Worm (Caenorhabditis elegans) whole organism, late embryonic: Measurements from ENCODE around the gene col-98.
A peak's percentile ranks its signal among the peaks of the same experiment; 100 is the strongest.

Experiments
- ceh-24 ChIP-seq: sonication (generic microtip); optimal IDR thresholded peaks from 2 replicates; lab custom pipeline; 2016; ENCODE audit warnings: mild to moderate bottlenecking, missing genetic modification characterization, missing compliant biosample characterization
- eyg-1 ChIP-seq: sonication (generic microtip); optimal IDR thresholded peaks from 2 replicates; lab custom pipeline; 2016; ENCODE audit warnings: missing genotype, missing genetic modification characterization, missing compliant biosample characterization
- hlh-13 ChIP-seq: fragments of 200-800 bp; sonication (Bioruptor generic); optimal IDR thresholded peaks from 2 replicates; lab custom pipeline; 2018; ENCODE audit warnings: mild to moderate bottlenecking, missing genetic modification characterization, missing compliant biosample characterization
- pha-4 ChIP-seq: fragments of 150-350 bp; optimal IDR thresholded peaks from 2 replicates; lab custom pipeline; 2018; ENCODE audit warnings: missing biosample characterization, missing genetic modification reagents, missing genetic modification characterization
- tbx-2 ChIP-seq: sonication (generic microtip); optimal IDR thresholded peaks from 2 replicates; lab custom pipeline; 2016; ENCODE audit warnings: missing genetic modification characterization, missing compliant biosample characterization

DNA sequence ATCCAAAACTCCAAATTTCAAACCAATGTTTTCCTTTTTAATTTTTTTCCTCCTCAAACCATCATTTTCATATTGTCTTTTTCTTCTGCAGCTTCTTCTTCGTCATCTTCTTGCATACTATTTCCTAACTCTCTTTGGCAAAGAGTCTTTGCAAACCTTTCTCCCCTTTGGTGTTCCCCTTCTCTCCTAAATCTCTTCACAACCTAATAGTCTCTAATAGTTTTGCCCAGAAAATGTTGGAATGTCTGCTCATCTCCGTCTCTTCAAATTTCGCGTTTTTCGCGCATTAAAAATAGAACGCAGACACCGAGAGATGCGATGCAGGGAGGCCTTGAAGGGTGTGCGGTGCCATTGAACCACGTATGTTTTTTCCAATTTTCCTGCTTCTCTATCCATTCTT is 16.7 kb upstream of the col-98 start, which contains the start of gene ZK1010.10:
- no peak for TF ChIP-seq eyg-1
- TF ChIP-seq pha-4 (tag; lab: Kevin White, UChicago): no peak
- peak; percentile 42 for TF ChIP-seq tbx-2 (tag; lab: Kevin White, UChicago)
- no peak for TF ChIP-seq ceh-24
- TF ChIP-seq hlh-13: no peak
